Comparison of ENCODE assay signal across 3 fruit fly cellular contexts in the genomic region with DNA sequence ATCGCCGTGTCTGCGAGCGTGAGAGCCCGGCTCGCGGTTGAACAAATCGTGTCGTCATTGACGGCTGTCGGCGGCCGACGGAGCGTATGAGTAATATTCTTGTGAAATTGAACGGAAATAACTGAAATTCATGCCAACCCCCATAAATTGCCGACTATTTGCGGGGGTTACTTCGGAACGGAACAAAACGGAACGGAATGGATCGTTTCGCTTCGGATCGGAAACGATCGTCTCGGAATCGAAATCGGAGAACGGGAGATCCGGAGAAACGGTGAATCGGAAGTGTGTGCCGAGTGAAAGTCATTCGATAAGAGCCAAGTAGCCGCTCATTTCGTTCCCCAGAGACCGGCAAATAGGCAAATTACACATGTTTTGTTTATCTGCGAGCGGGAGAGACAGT.
A peak's percentile ranks its signal among the peaks of the same experiment; 100 is the strongest.
TF ChIP-seq lines count a peak whose summit lies in the region.

No protein-coding gene starts in this region.

- no peak for TF ChIP-seq CTCF in whole organism, embryonic (GFP tag; optimal IDR thresholded peaks at IDR 0.05; lab: Kevin White, UChicago)

TF ChIP-seq in whole organism, adult, 20 proteins besides CTCF, POLR2A, EP300 and RAD21:
- TF ChIP-seq kay (GFP tag; lab: Kevin White, UChicago; ENCODE audit: borderline replicate concordance) (peak; percentile 36), bab1 (GFP tag; optimal IDR thresholded peaks at IDR 0.05; lab: Kevin White, UChicago) (no peak), CG7101 (tag; optimal IDR thresholded peaks at IDR 0.05; lab: Kevin White, UChicago) (no peak), CG12768 (GFP tag; optimal IDR thresholded peaks at IDR 0.05; lab: Kevin White, UChicago) (no peak)

TF ChIP-seq in whole organism, embryonic, 481 proteins besides CTCF, POLR2A, EP300 and RAD21:
- TF ChIP-seq CG2116 (GFP tag; optimal IDR thresholded peaks at IDR 0.05; lab: Kevin White, UChicago) (no peak), wdn (GFP tag; IDR thresholded peaks at IDR 0.05; lab: Robert Waterston, UW) (no peak), CG11696 (GFP tag; IDR thresholded peaks at IDR 0.05; lab: Robert Waterston, UW) (no peak), CG34376 (GFP tag; optimal IDR thresholded peaks at IDR 0.05; lab: Kevin White, UChicago) (no peak), kni (GFP tag; optimal IDR thresholded peaks at IDR 0.05; lab: Kevin White, UChicago) (no peak), sd (tag; optimal IDR thresholded peaks at IDR 0.05; lab: Kevin White, UChicago) (peak; percentile 35), sug (tag; optimal IDR thresholded peaks at IDR 0.05; lab: Kevin White, UChicago) (peak; percentile 71), CrebB (tag; optimal IDR thresholded peaks at IDR 0.05; lab: Kevin White, UChicago) (no peak), gfzf (GFP tag; optimal IDR thresholded peaks at IDR 0.05; lab: Kevin White, UChicago) (no peak), HmgD (GFP tag; optimal IDR thresholded peaks at IDR 0.05; lab: Kevin White, UChicago) (no peak), pfk (GFP tag; optimal IDR thresholded peaks at IDR 0.05; lab: Kevin White, UChicago) (peak; percentile 84), Lpt (GFP tag; optimal IDR thresholded peaks at IDR 0.05; lab: Kevin White, UChicago) (no peak), Trl (optimal IDR thresholded peaks at IDR 0.05; lab: Kevin White, UChicago) (peak in 1 of 2 experiments; percentile 11), Trl (GFP tag; optimal IDR thresholded peaks at IDR 0.05; lab: Kevin White, UChicago) (no peak), CG1647 (GFP tag; optimal IDR thresholded peaks at IDR 0.05; lab: Kevin White, UChicago) (no peak), CG15073 (GFP tag; optimal IDR thresholded peaks at IDR 0.05; lab: Kevin White, UChicago) (no peak), Deaf1 (tag; optimal IDR thresholded peaks at IDR 0.05; lab: Kevin White, UChicago) (peak; percentile 74), CG9609 (GFP tag; optimal IDR thresholded peaks at IDR 0.05; lab: Kevin White, UChicago) (no peak), gt (GFP tag; IDR thresholded peaks at IDR 0.05; lab: Robert Waterston, UW) (no peak), cwo (GFP tag; optimal IDR thresholded peaks at IDR 0.05; lab: Kevin White, UChicago) (no peak), Med (GFP tag; lab: Kevin White, UChicago) (peak; percentile 29), CG5245 (GFP tag; optimal IDR thresholded peaks at IDR 0.05; lab: Kevin White, UChicago) (no peak), CG1529 (GFP tag; optimal IDR thresholded peaks at IDR 0.05; lab: Kevin White, UChicago) (no peak), NC2α (GFP tag; optimal IDR thresholded peaks at IDR 0.05; lab: Kevin White, UChicago) (no peak), stc (GFP tag; IDR thresholded peaks at IDR 0.05; lab: Robert Waterston, UW) (no peak), CG5180 (GFP tag; optimal IDR thresholded peaks at IDR 0.05; lab: Kevin White, UChicago) (no peak), CG13775 (GFP tag; optimal IDR thresholded peaks at IDR 0.05; lab: Kevin White, UChicago) (no peak)

TF ChIP-seq in whole organism, wandering third instar larva, 38 proteins besides CTCF, POLR2A, EP300 and RAD21:
- TF ChIP-seq Hr83 (GFP tag; optimal IDR thresholded peaks at IDR 0.05; lab: Kevin White, UChicago; ENCODE audit: poor library complexity, severe bottlenecking) (no peak), Rel (GFP tag; optimal IDR thresholded peaks at IDR 0.05; lab: Kevin White, UChicago) (no peak), Rel (tag; optimal IDR thresholded peaks at IDR 0.05; lab: Kevin White, UChicago) (peak; percentile 69)
